Fruit fly (Drosophila melanogaster) whole organism, pupa: ENCODE results near the gene tant.

Experiments used
- CG15710 ChIP-seq: fragments of 200-800 bp; sonication (Bioruptor generic); optimal IDR thresholded peaks from 2 replicates; lab custom pipeline; 2018; ENCODE audit warnings: missing biosample characterization, mild to moderate bottlenecking, missing genetic modification characterization, moderate library complexity
- CG4496 ChIP-seq: fragments of 200-800 bp; sonication (Bioruptor generic); IDR thresholded peaks from 3 replicates; pipeline ENCODE4 v1.3.6; 2022; ENCODE audit warnings: missing biosample characterization, missing genetic modification characterization
- CG8301 ChIP-seq: fragments of 200-800 bp; sonication (Bioruptor generic); optimal IDR thresholded peaks from 2 replicates; lab custom pipeline; 2018; ENCODE audit warnings: missing biosample characterization, mild to moderate bottlenecking, missing genetic modification characterization
- CG9948 ChIP-seq: fragments of 200-800 bp; sonication (Bioruptor generic); optimal IDR thresholded peaks from 2 replicates; lab custom pipeline; 2018; ENCODE audit warnings: missing biosample characterization, mild to moderate bottlenecking, missing genetic modification characterization, moderate library complexity
- Pif1A ChIP-seq: fragments of 200-800 bp; sonication (Bioruptor generic); optimal IDR thresholded peaks from 3 replicates; lab custom pipeline; 2016; ENCODE audit warnings: missing biosample characterization, missing genetic modification characterization
- Pif1B ChIP-seq: fragments of 200-800 bp; sonication (Bioruptor generic); optimal IDR thresholded peaks from 3 replicates; lab custom pipeline; 2016; ENCODE audit warnings: missing biosample characterization, missing genetic modification characterization
- gl ChIP-seq: fragments of 200-800 bp; sonication (Bioruptor generic); optimal IDR thresholded peaks from 2 replicates; lab custom pipeline; 2018; ENCODE audit warnings: missing biosample characterization, mild to moderate bottlenecking, missing genetic modification characterization

DNA sequence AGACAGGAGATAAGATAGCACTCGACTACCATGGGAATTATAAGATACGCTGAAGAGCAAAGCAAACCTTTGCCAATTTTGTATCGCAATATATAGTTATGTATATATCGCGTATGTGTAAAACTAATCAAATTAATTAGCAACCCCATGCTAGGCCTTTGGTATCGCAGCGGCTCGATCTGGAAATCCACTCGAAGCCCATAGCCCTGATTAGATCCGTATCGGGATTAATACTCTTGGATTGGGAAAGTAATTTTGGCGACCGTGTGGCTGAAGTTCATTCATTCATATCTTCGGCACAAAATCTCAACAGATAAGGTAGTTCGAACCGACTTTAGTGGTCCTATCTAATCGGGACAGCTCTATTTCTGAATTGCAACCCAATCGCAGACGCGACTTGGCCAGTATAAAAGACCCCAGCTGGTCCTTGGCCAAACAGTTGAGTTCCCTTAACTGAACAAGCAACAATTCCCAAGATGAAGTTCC, 16.2 kb upstream of the tant start, which contains the start of gene Jon65Aiv:
- no peak for TF ChIP-seq Pif1B (GFP tag; lab: Kevin White, UChicago)
- no peak for TF ChIP-seq CG9948
- no peak for TF ChIP-seq gl (tag; lab: Kevin White, UChicago)
- no peak for TF ChIP-seq Pif1A (GFP tag; lab: Kevin White, UChicago)
- no peak for TF ChIP-seq CG15710 (tag; lab: Kevin White, UChicago)
- no peak for TF ChIP-seq CG8301 (tag; lab: Kevin White, UChicago)
- no peak for TF ChIP-seq CG4496 (GFP tag; lab: Robert Waterston, UW)
